Worm (Caenorhabditis elegans): ENCODE data around the gene fipr-12.
"Not testable (repeated sequence)": the region's sequence is repeated elsewhere in the genome, so short reads cannot be mapped to it uniquely, and the experiment has no call there.

DNA sequence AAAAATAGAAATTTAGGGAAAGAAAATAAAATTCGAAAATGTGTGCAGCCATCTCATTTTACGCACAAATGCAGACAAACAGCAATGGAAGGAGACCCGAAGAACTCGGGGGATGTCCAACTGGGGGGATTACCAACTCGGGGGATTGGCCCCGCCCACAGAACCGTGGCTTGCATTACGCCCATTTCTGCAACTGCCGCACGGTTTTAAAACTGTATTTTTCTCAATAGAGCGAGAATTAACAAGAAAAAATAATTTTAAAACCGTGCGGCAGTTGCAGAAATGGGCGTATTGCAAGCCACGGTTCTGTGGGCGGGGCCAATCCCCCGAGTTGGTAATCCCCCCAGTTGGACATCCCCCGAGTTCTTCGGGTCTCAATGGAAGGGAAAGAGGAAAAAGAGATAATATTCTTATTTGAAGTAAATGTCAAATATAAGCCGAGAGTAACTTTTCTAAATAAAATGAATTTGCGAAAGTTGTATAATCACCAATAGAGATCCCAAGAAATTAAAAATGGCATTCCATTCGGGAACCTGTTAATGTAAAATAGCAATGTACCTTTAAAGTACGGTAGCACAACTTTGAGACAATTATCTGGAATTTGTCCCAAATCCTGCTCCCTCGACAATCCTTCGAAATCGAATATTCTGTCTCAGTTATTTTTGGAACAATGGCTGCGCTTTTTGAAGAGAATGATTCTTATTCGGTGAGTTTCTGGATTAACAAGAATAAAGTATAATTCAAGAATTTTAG is 37.8 kb downstream of the fipr-12 start, which contains the start of the genes ruvb-1 and tofu-1:
- peak; percentile 78 for TF ChIP-seq grh-1 (GFP tag; IDR thresholded peaks at IDR 0.05)
- TF ChIP-seq C16A3.4 (tag; optimal IDR thresholded peaks at IDR 0.05), result peak; percentile 45
- not testable (repeated sequence) for TF ChIP-seq unc-130 (tag; optimal IDR thresholded peaks at IDR 0.05)
- TF ChIP-seq swsn-7 (tag; optimal IDR thresholded peaks at IDR 0.05), result peak; percentile 78
- TF ChIP-seq skn-1 (tag; optimal IDR thresholded peaks at IDR 0.05), result peak; percentile 3
- TF ChIP-seq nhr-85 (tag), result peak; percentile 79
- TF ChIP-seq lin-13 (GFP tag; optimal IDR thresholded peaks at IDR 0.05), result peak; percentile 16

Measured in whole organism, L1 larva.